Fruit fly (Drosophila melanogaster) whole organism, embryonic: ENCODE results near the gene CG15044.

Experiments used
- B-H1 ChIP-seq: fragments of 200-800 bp; sonication (Bioruptor generic); IDR thresholded peaks from 3 replicates; pipeline ENCODE4 v1.3.6; 2022; ENCODE audit warnings: missing biosample characterization, missing genetic modification characterization
- CG1024 ChIP-seq: fragments of 200-800 bp; sonication (Bioruptor generic); IDR thresholded peaks from 2 replicates; pipeline ENCODE4 v1.3.6; 2022; ENCODE audit warnings: missing biosample characterization, missing genetic modification characterization
- CG11093 ChIP-seq: fragments of 200-800 bp; sonication (Bioruptor generic); IDR thresholded peaks from 3 replicates; pipeline ENCODE4 v1.3.6; 2022; ENCODE audit warnings: missing biosample characterization, missing genetic modification characterization
- CG12219 ChIP-seq: fragments of 200-800 bp; sonication (Bioruptor generic); optimal IDR thresholded peaks from 3 replicates; lab custom pipeline; 2018; ENCODE audit warnings: missing biosample characterization, mild to moderate bottlenecking, missing genetic modification characterization
- CG1233 ChIP-seq: fragments of 200-800 bp; sonication (Bioruptor generic); optimal IDR thresholded peaks from 4 replicates; lab custom pipeline; 2018; ENCODE audit warnings: missing biosample characterization, mild to moderate bottlenecking, missing genetic modification characterization
- CG12769 ChIP-seq: fragments of 200-800 bp; sonication (Bioruptor generic); optimal IDR thresholded peaks from 2 replicates; lab custom pipeline; 2019; ENCODE audit warnings: missing biosample characterization, mild to moderate bottlenecking, missing genetic modification characterization, moderate library complexity
- CG13287 ChIP-seq: fragments of 200-800 bp; sonication (Bioruptor generic); IDR thresholded peaks from 2 replicates; pipeline ENCODE4 v1.3.6; 2022; ENCODE audit warnings: missing biosample characterization, missing genetic modification characterization; ENCODE audit not compliant: partially characterized antibody
- CG13296 ChIP-seq: fragments of 200-800 bp; sonication (Bioruptor generic); optimal IDR thresholded peaks from 3 replicates; lab custom pipeline; 2018; ENCODE audit warnings: missing biosample characterization, mild to moderate bottlenecking, missing genetic modification characterization
- CG14860 ChIP-seq: fragments of 200-800 bp; sonication (Bioruptor generic); IDR thresholded peaks from 3 replicates; pipeline ENCODE4 v1.3.6; 2022; ENCODE audit warnings: missing biosample characterization, missing genetic modification characterization; ENCODE audit not compliant: partially characterized antibody
- CG15601 ChIP-seq: fragments of 200-800 bp; sonication (Bioruptor generic); optimal IDR thresholded peaks from 3 replicates; lab custom pipeline; 2019; ENCODE audit warnings: missing biosample characterization, mild to moderate bottlenecking, missing genetic modification characterization, moderate library complexity
- CG17359 ChIP-seq: fragments of 200-800 bp; sonication (Bioruptor generic); optimal IDR thresholded peaks from 3 replicates; lab custom pipeline; 2018; ENCODE audit warnings: missing biosample characterization, mild to moderate bottlenecking, missing genetic modification characterization, moderate library complexity
- CG2202 ChIP-seq: fragments of 200-800 bp; sonication (Bioruptor generic); optimal IDR thresholded peaks from 2 replicates; lab custom pipeline; 2018; ENCODE audit warnings: missing biosample characterization, mild to moderate bottlenecking, missing genetic modification characterization
- CG2875 ChIP-seq: fragments of 200-800 bp; sonication (Bioruptor generic); optimal IDR thresholded peaks from 2 replicates; lab custom pipeline; 2017; ENCODE audit warnings: missing biosample characterization, mild to moderate bottlenecking, missing genetic modification characterization, missing genetic modification reagents
- CG30020 ChIP-seq: fragments of 200-800 bp; optimal IDR thresholded peaks from 2 replicates; lab custom pipeline; 2019; ENCODE audit warnings: missing biosample characterization, mild to moderate bottlenecking, missing genetic modification characterization, moderate library complexity
- CG3281 ChIP-seq: fragments of 200-800 bp; sonication (Bioruptor generic); optimal IDR thresholded peaks from 3 replicates; lab custom pipeline; 2017; ENCODE audit warnings: missing biosample characterization, mild to moderate bottlenecking, missing genetic modification characterization
- CG4404 ChIP-seq: fragments of 200-800 bp; sonication (Bioruptor generic); IDR thresholded peaks from 2 replicates; pipeline ENCODE4 v1.3.6; 2022; ENCODE audit warnings: missing biosample characterization, missing genetic modification characterization
- CG4820 ChIP-seq: fragments of 200-800 bp; sonication (Bioruptor generic); optimal IDR thresholded peaks from 3 replicates; lab custom pipeline; 2016; ENCODE audit warnings: missing biosample characterization, missing genetic modification characterization
- CG5180 ChIP-seq: fragments of 200-800 bp; sonication (Bioruptor generic); optimal IDR thresholded peaks from 3 replicates; lab custom pipeline; 2017; ENCODE audit warnings: missing biosample characterization, missing genetic modification characterization, mild to moderate bottlenecking, moderate library complexity, missing genetic modification reagents
- CG5245 ChIP-seq: fragments of 200-800 bp; sonication (Bioruptor generic); optimal IDR thresholded peaks from 3 replicates; lab custom pipeline; 2016; ENCODE audit warnings: missing biosample characterization, missing genetic modification characterization
- CG6765 ChIP-seq: fragments of 200-800 bp; sonication (Bioruptor generic); optimal IDR thresholded peaks from 3 replicates; lab custom pipeline; 2017; ENCODE audit warnings: missing biosample characterization, mild to moderate bottlenecking, missing genetic modification characterization
- CG7372 ChIP-seq: fragments of 200-800 bp; sonication (Bioruptor generic); IDR thresholded peaks from 2 replicates; pipeline ENCODE4 v1.3.6; 2022; ENCODE audit warnings: missing biosample characterization, missing genetic modification characterization
- CG7839 ChIP-seq: fragments of 200-800 bp; sonication (Bioruptor generic); optimal IDR thresholded peaks from 3 replicates; lab custom pipeline; 2018; ENCODE audit warnings: missing biosample characterization, mild to moderate bottlenecking, missing genetic modification characterization, moderate library complexity
- CG8924 ChIP-seq: fragments of 200-800 bp; optimal IDR thresholded peaks from 3 replicates; lab custom pipeline; 2019; ENCODE audit warnings: missing biosample characterization, mild to moderate bottlenecking, missing genetic modification characterization, moderate library complexity
- CG9876 ChIP-seq: fragments of 200-800 bp; sonication (Bioruptor generic); optimal IDR thresholded peaks from 2 replicates; lab custom pipeline; 2016; ENCODE audit warnings: missing biosample characterization, missing genetic modification characterization
- CTCF ChIP-seq: fragments of 200-800 bp; sonication (Bioruptor generic); optimal IDR thresholded peaks from 2 replicates; lab custom pipeline; 2017; ENCODE audit warnings: missing biosample characterization, mild to moderate bottlenecking, missing genetic modification characterization, moderate library complexity
- CkIIα-i1 ChIP-seq: fragments of 200-800 bp; sonication (Bioruptor generic); IDR thresholded peaks from 2 replicates; pipeline ENCODE4 v1.3.6; 2022; ENCODE audit warnings: missing biosample characterization, missing genetic modification characterization
- D19B ChIP-seq: fragments of 200-800 bp; sonication (Bioruptor generic); optimal IDR thresholded peaks from 2 replicates; lab custom pipeline; 2017; ENCODE audit warnings: missing biosample characterization, mild to moderate bottlenecking, missing genetic modification characterization
- Fer2 ChIP-seq: fragments of 200-800 bp; sonication (Bioruptor generic); optimal IDR thresholded peaks from 2 replicates; lab custom pipeline; 2018; ENCODE audit warnings: missing biosample characterization, mild to moderate bottlenecking, missing genetic modification characterization, moderate library complexity
- H2.0 ChIP-seq: fragments of 200-800 bp; sonication (Bioruptor generic); IDR thresholded peaks from 2 replicates; pipeline ENCODE4 v1.3.6; 2022; ENCODE audit warnings: missing biosample characterization, missing genetic modification characterization
- Hmr ChIP-seq: fragments of 200-800 bp; sonication (Bioruptor generic); optimal IDR thresholded peaks from 3 replicates; lab custom pipeline; 2017; ENCODE audit warnings: mild to moderate bottlenecking, missing biosample characterization, missing genetic modification reagents, missing genetic modification characterization
- Jarid2 ChIP-seq: fragments of 200-800 bp; sonication (Bioruptor generic); optimal IDR thresholded peaks from 3 replicates; lab custom pipeline; 2017; ENCODE audit warnings: mild to moderate bottlenecking, missing biosample characterization, missing genetic modification reagents, missing genetic modification characterization
- Nf-YA ChIP-seq: fragments of 200-800 bp; sonication (Bioruptor generic); IDR thresholded peaks from 2 replicates; pipeline ENCODE4 v1.3.6; 2022; ENCODE audit warnings: missing biosample characterization, missing genetic modification characterization
- Pdp1 ChIP-seq, 2 experiments: fragments of 200-800 bp; sonication (Bioruptor generic); optimal IDR thresholded peaks; 3 replicates each; lab custom pipeline; 2016; ENCODE audit warnings: missing biosample characterization in 2 of 2, missing genetic modification characterization in 2 of 2, mild to moderate bottlenecking in 1 of 2, moderate library complexity in 1 of 2
- Rfx ChIP-seq: fragments of 200-800 bp; sonication (Bioruptor generic); IDR thresholded peaks from 2 replicates; pipeline ENCODE4 v1.3.6; 2022; ENCODE audit warnings: missing biosample characterization, missing genetic modification characterization
- Sin3A ChIP-seq: fragments of >200 bp; optimal IDR thresholded peaks from 2 replicates; lab custom pipeline; 2018
- Spps ChIP-seq: fragments of 200-800 bp; sonication (Bioruptor generic); optimal IDR thresholded peaks from 2 replicates; lab custom pipeline; 2018; ENCODE audit warnings: missing biosample characterization, mild to moderate bottlenecking, missing genetic modification characterization
- Taf1 ChIP-seq: fragments of 200-800 bp; sonication (Bioruptor generic); IDR thresholded peaks from 2 replicates; pipeline ENCODE4 v1.3.6; 2022; ENCODE audit warnings: missing biosample characterization, missing genetic modification characterization
- YL-1 ChIP-seq: fragments of 200-800 bp; sonication (Bioruptor generic); optimal IDR thresholded peaks from 3 replicates; lab custom pipeline; 2017; ENCODE audit warnings: missing biosample characterization, mild to moderate bottlenecking, missing genetic modification characterization
- ab ChIP-seq: fragments of 200-800 bp; sonication (Bioruptor generic); optimal IDR thresholded peaks from 2 replicates; lab custom pipeline; 2016; ENCODE audit warnings: missing biosample characterization, missing genetic modification characterization
- ato ChIP-seq: fragments of 200-800 bp; sonication (Bioruptor generic); IDR thresholded peaks from 2 replicates; pipeline ENCODE4 v1.3.6; 2022; ENCODE audit warnings: missing biosample characterization, missing genetic modification characterization; ENCODE audit not compliant: partially characterized antibody
- dm ChIP-seq: fragments of 200-800 bp; sonication (Bioruptor generic); optimal IDR thresholded peaks from 3 replicates; lab custom pipeline; 2016; ENCODE audit warnings: missing biosample characterization, missing genetic modification characterization
- dysf ChIP-seq: fragments of 200-800 bp; sonication (Bioruptor generic); IDR thresholded peaks from 3 replicates; pipeline ENCODE4 v1.3.6; 2022; ENCODE audit warnings: missing biosample characterization, missing genetic modification characterization
- ewg ChIP-seq: fragments of 200-800 bp; sonication (Bioruptor generic); optimal IDR thresholded peaks from 3 replicates; lab custom pipeline; 2017; ENCODE audit warnings: mild to moderate bottlenecking, missing biosample characterization, missing genetic modification reagents, missing genetic modification characterization
- fd102C ChIP-seq: fragments of 200-800 bp; sonication (Bioruptor generic); optimal IDR thresholded peaks from 2 replicates; lab custom pipeline; 2018; ENCODE audit warnings: missing biosample characterization, mild to moderate bottlenecking, missing genetic modification characterization, moderate library complexity
- fu2 ChIP-seq: fragments of 200-800 bp; sonication (Bioruptor generic); optimal IDR thresholded peaks from 2 replicates; lab custom pipeline; 2016; ENCODE audit warnings: missing biosample characterization, missing genetic modification characterization
- ham ChIP-seq: fragments of 200-800 bp; sonication (Bioruptor generic); IDR thresholded peaks from 2 replicates; pipeline ENCODE4 v1.3.6; 2022; ENCODE audit warnings: missing biosample characterization, missing genetic modification characterization
- jigr1 ChIP-seq: fragments of 200-800 bp; sonication (Bioruptor generic); IDR thresholded peaks from 3 replicates; pipeline ENCODE4 v1.3.6; 2022; ENCODE audit warnings: missing biosample characterization, missing genetic modification characterization
- run ChIP-seq: fragments of 200-800 bp; sonication (Bioruptor generic); optimal IDR thresholded peaks from 3 replicates; lab custom pipeline; 2018; ENCODE audit warnings: missing biosample characterization, mild to moderate bottlenecking, missing genetic modification characterization
- scrt ChIP-seq: fragments of 200-800 bp; sonication (Bioruptor generic); optimal IDR thresholded peaks from 2 replicates; lab custom pipeline; 2018; ENCODE audit warnings: missing biosample characterization, mild to moderate bottlenecking, missing genetic modification characterization, moderate library complexity
- toy ChIP-seq: fragments of 200-800 bp; sonication (Bioruptor generic); IDR thresholded peaks from 2 replicates; pipeline ENCODE4 v1.3.6; 2022; ENCODE audit warnings: missing biosample characterization, missing genetic modification characterization
- z ChIP-seq: fragments of 200-800 bp; sonication (Bioruptor generic); IDR thresholded peaks from 3 replicates; pipeline ENCODE4 v1.3.6; 2022; ENCODE audit warnings: missing biosample characterization, missing genetic modification characterization

CG15044 gene

dm6 chrX:18515205-18515921 lies 23.6 kb upstream of the CG15044 start, which contains the start of the genes Bx and HisRS (continued):
- TF ChIP-seq CG5180 (GFP tag; lab: Kevin White, UChicago) (peak; percentile 62), CG6765 (GFP tag; lab: Kevin White, UChicago) (no peak), ewg (GFP tag; lab: Kevin White, UChicago) (peak; percentile 14), fd102C (GFP tag; lab: Kevin White, UChicago) (no peak), ato (GFP tag; lab: Robert Waterston, UW) (no peak), CG7372 (GFP tag; lab: Robert Waterston, UW) (no peak), CG13296 (GFP tag; lab: Kevin White, UChicago) (no peak), CG12769 (tag; lab: Kevin White, UChicago) (peak; percentile 27), run (no peak), CG4820 (GFP tag; lab: Kevin White, UChicago) (no peak), Taf1 (GFP tag; lab: Robert Waterston, UW) (no peak), CG11093 (GFP tag; lab: Robert Waterston, UW) (no peak), Jarid2 (GFP tag; lab: Kevin White, UChicago) (no peak), dysf (no peak), CG7839 (tag; lab: Kevin White, UChicago) (no peak), fu2 (GFP tag; lab: Kevin White, UChicago) (no peak), D19B (GFP tag; lab: Kevin White, UChicago) (no peak), B-H1 (no peak), Spps (tag; lab: Kevin White, UChicago) (no peak), H2.0 (no peak), toy (GFP tag; lab: Robert Waterston, UW) (no peak), Rfx (GFP tag; lab: Robert Waterston, UW) (peak; percentile 38), CkIIα-i1 (GFP tag; lab: Robert Waterston, UW) (no peak), CG17359 (no peak), ab (GFP tag; lab: Kevin White, UChicago) (no peak), Sin3A (lab: Kevin White, UChicago) (peak; percentile 37), Hmr (peak; percentile 38), Nf-YA (GFP tag; lab: Robert Waterston, UW) (no peak), Pdp1 (GFP tag; optimal IDR thresholded peaks at IDR 0.05; lab: Kevin White, UChicago) (peak in 1 of 2 experiments; percentile 29), CG9876 (no peak), CG5245 (GFP tag; lab: Kevin White, UChicago) (no peak), ham (GFP tag; lab: Robert Waterston, UW) (no peak), scrt (GFP tag; lab: Kevin White, UChicago) (no peak), jigr1 (no peak), CG14860 (GFP tag; lab: Robert Waterston, UW) (no peak), CG2875 (GFP tag; lab: Kevin White, UChicago) (no peak), Fer2 (tag; lab: Kevin White, UChicago) (no peak), CG12219 (no peak), dm (GFP tag; lab: Kevin White, UChicago) (peak; percentile 87), CG13287 (peak; percentile 36; the same call in 1 of the 2 replicates), CG1024 (GFP tag; lab: Robert Waterston, UW) (no peak), CG3281 (GFP tag; lab: Kevin White, UChicago) (no peak), CG30020 (tag; lab: Kevin White, UChicago) (no peak), z (GFP tag; lab: Robert Waterston, UW) (no peak), CG15601 (tag; lab: Kevin White, UChicago) (no peak), CG2202 (tag; lab: Kevin White, UChicago) (no peak), CTCF (peak; percentile 80), CG8924 (tag; lab: Kevin White, UChicago) (peak; percentile 19), CG4404 (no peak), CG1233 (GFP tag; lab: Kevin White, UChicago) (no peak), YL-1 (peak; percentile 19)
